Fruit fly (Drosophila melanogaster) whole organism, embryonic: ENCODE data around the gene CG31776.

Source experiments
- CG10274 ChIP-seq: fragments of 200-800 bp; sonication (Bioruptor generic); optimal IDR thresholded peaks from 3 replicates; lab custom pipeline; 2017; ENCODE audit warnings: missing biosample characterization, mild to moderate bottlenecking, missing genetic modification characterization
- CG1603 ChIP-seq: fragments of 200-800 bp; sonication (Bioruptor generic); optimal IDR thresholded peaks from 2 replicates; lab custom pipeline; 2019; ENCODE audit warnings: missing biosample characterization, mild to moderate bottlenecking, missing genetic modification characterization, moderate library complexity
- CG17912 ChIP-seq: fragments of 200-800 bp; sonication (Bioruptor generic); optimal IDR thresholded peaks from 2 replicates; lab custom pipeline; 2018; ENCODE audit warnings: missing biosample characterization, mild to moderate bottlenecking, missing genetic modification characterization
- CG8765 ChIP-seq: fragments of 200-800 bp; sonication (Bioruptor generic); IDR thresholded peaks from 2 replicates; pipeline ENCODE4 v1.3.6; 2022; ENCODE audit warnings: missing biosample characterization, missing genetic modification characterization
- Jarid2 ChIP-seq: fragments of 200-800 bp; sonication (Bioruptor generic); optimal IDR thresholded peaks from 3 replicates; lab custom pipeline; 2017; ENCODE audit warnings: mild to moderate bottlenecking, missing biosample characterization, missing genetic modification reagents, missing genetic modification characterization
- Lhr ChIP-seq: fragments of 200-800 bp; sonication (Bioruptor generic); optimal IDR thresholded peaks from 3 replicates; lab custom pipeline; 2017; ENCODE audit warnings: mild to moderate bottlenecking, missing biosample characterization, missing genetic modification reagents, missing genetic modification characterization
- Ravus ChIP-seq: fragments of 200-800 bp; sonication (Bioruptor generic); IDR thresholded peaks from 2 replicates; pipeline ENCODE4 v1.3.6; 2022; ENCODE audit warnings: missing biosample characterization, missing genetic modification characterization
- Side ChIP-seq: fragments of 200-800 bp; sonication (Bioruptor generic); optimal IDR thresholded peaks from 2 replicates; lab custom pipeline; 2016; ENCODE audit warnings: missing biosample characterization, missing genetic modification characterization
- ab ChIP-seq: fragments of 200-800 bp; sonication (Bioruptor generic); optimal IDR thresholded peaks from 2 replicates; lab custom pipeline; 2016; ENCODE audit warnings: missing biosample characterization, missing genetic modification characterization
- nmo ChIP-seq: fragments of 200-800 bp; sonication (Bioruptor generic); optimal IDR thresholded peaks from 2 replicates; lab custom pipeline; 2018; ENCODE audit warnings: missing biosample characterization, mild to moderate bottlenecking, missing genetic modification characterization, moderate library complexity
- tup ChIP-seq: fragments of 200-800 bp; sonication (Bioruptor generic); optimal IDR thresholded peaks from 2 replicates; lab custom pipeline; 2016; ENCODE audit warnings: missing biosample characterization, mild to moderate bottlenecking, missing genetic modification characterization, moderate library complexity
- wek ChIP-seq: fragments of 200-800 bp; sonication (Bioruptor generic); optimal IDR thresholded peaks from 3 replicates; lab custom pipeline; 2018; ENCODE audit warnings: missing biosample characterization, mild to moderate bottlenecking, missing genetic modification characterization, moderate library complexity
- yki ChIP-seq: fragments of >200 bp; optimal IDR thresholded peaks from 3 replicates; lab custom pipeline; 2018

DNA sequence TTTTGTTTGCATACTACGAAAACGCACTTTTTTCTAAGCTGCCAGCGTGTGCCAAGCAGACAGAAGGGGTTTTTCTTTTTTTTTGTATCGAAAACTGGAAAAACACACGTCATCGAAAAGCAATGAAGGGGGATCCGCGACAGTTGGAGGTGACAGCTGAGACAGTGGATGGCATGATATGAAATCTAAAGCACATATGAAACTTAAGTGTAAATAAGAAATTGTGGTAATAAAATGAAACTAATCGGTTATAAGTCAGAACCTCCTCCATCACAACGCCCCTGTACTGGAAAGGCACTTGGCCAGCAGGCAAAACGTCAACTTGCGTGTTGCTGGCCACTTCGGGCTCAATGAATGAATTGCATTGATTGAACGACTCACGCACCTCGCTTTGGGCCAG, 13.7 kb downstream of the CG31776 start:
- TF ChIP-seq wek (GFP tag; lab: Kevin White, UChicago) (no peak), CG8765 (no peak), CG10274 (GFP tag; lab: Kevin White, UChicago) (no peak), tup (GFP tag; lab: Kevin White, UChicago) (no peak), ab (GFP tag; lab: Kevin White, UChicago) (no peak), Jarid2 (no peak), Ravus (GFP tag; lab: Robert Waterston, UW) (no peak), Side (GFP tag; lab: Kevin White, UChicago) (no peak), nmo (no peak), yki (lab: Kevin White, UChicago) (no peak), Lhr (GFP tag; lab: Kevin White, UChicago) (no peak), CG1603 (no peak), CG17912 (GFP tag; lab: Kevin White, UChicago) (no peak)
